Worm (Caenorhabditis elegans) whole organism, late embryonic: ENCODE data around the gene spp-9.

ENCODE experiments used
- F13H6.1 ChIP-seq: sonication (generic microtip); optimal IDR thresholded peaks from 2 replicates; lab custom pipeline; 2016; ENCODE audit warnings: missing genetic modification characterization, missing compliant biosample characterization
- K09A11.1 ChIP-seq: sonication (generic microtip); optimal IDR thresholded peaks from 2 replicates; lab custom pipeline; 2017; ENCODE audit warnings: antibody characterized with exemption, mild to moderate bottlenecking, missing genetic modification characterization, missing compliant biosample characterization; ENCODE audit not compliant: insufficient read depth
- T23F11.4 ChIP-seq: fragments of 200-800 bp; sonication (Bioruptor generic); optimal IDR thresholded peaks from 2 replicates; lab custom pipeline; 2018; ENCODE audit warnings: mild to moderate bottlenecking, missing genetic modification characterization, missing compliant biosample characterization
- Y22D7AL.16 ChIP-seq: sonication (generic microtip); optimal IDR thresholded peaks from 2 replicates; lab custom pipeline; 2016; ENCODE audit warnings: missing genetic modification characterization, missing compliant biosample characterization
- ahr-1 ChIP-seq: sonication (generic microtip); optimal IDR thresholded peaks from 2 replicates; lab custom pipeline; 2016; ENCODE audit warnings: missing genetic modification characterization, missing compliant biosample characterization
- ama-1 ChIP-seq: fragments of 150-350 bp; optimal IDR thresholded peaks from 2 replicates; lab custom pipeline; 2014
- ceh-22 ChIP-seq: sonication (generic microtip); optimal IDR thresholded peaks from 2 replicates; lab custom pipeline; 2017; ENCODE audit warnings: missing biosample characterization, missing genetic modification characterization
- ceh-24 ChIP-seq: sonication (generic microtip); optimal IDR thresholded peaks from 2 replicates; lab custom pipeline; 2016; ENCODE audit warnings: mild to moderate bottlenecking, missing genetic modification characterization, missing compliant biosample characterization
- ceh-31 ChIP-seq: sonication (generic microtip); optimal IDR thresholded peaks from 2 replicates; lab custom pipeline; 2016; ENCODE audit warnings: missing genetic modification characterization, missing compliant biosample characterization
- ceh-45 ChIP-seq: fragments of 200-800 bp; sonication (Bioruptor generic); IDR thresholded peaks from 2 replicates; pipeline ENCODE4 v1.3.6; 2022; ENCODE audit warnings: missing genetic modification reagents, missing genetic modification characterization, missing compliant biosample characterization
- ceh-48 ChIP-seq: sonication (generic microtip); optimal IDR thresholded peaks from 2 replicates; lab custom pipeline; 2016; ENCODE audit warnings: missing genetic modification characterization, inconsistent platforms, missing compliant biosample characterization
- ceh-6 ChIP-seq: fragments of 200-800 bp; sonication (Bioruptor generic); optimal IDR thresholded peaks from 2 replicates; lab custom pipeline; 2018; ENCODE audit warnings: mild to moderate bottlenecking, missing genetic modification characterization, missing compliant biosample characterization
- ceh-9 ChIP-seq: sonication (generic microtip); optimal IDR thresholded peaks from 2 replicates; lab custom pipeline; 2016; ENCODE audit warnings: mild to moderate bottlenecking, missing genetic modification characterization, inconsistent platforms, missing compliant biosample characterization
- dmd-4 ChIP-seq: sonication (generic microtip); optimal IDR thresholded peaks from 2 replicates; lab custom pipeline; 2016; ENCODE audit warnings: borderline replicate concordance, missing genetic modification characterization, missing compliant biosample characterization
- dve-1 ChIP-seq: sonication (generic microtip); optimal IDR thresholded peaks from 2 replicates; lab custom pipeline; 2017; ENCODE audit warnings: antibody characterized with exemption, mild to moderate bottlenecking, missing genetic modification characterization, missing compliant biosample characterization
- elt-4 ChIP-seq: sonication (generic microtip); optimal IDR thresholded peaks from 2 replicates; lab custom pipeline; 2016; ENCODE audit warnings: missing genetic modification characterization, missing compliant biosample characterization
- ets-4 ChIP-seq: sonication (generic microtip); optimal IDR thresholded peaks from 2 replicates; lab custom pipeline; 2016; ENCODE audit warnings: missing genetic modification characterization, missing compliant biosample characterization
- eyg-1 ChIP-seq: sonication (generic microtip); optimal IDR thresholded peaks from 2 replicates; lab custom pipeline; 2016; ENCODE audit warnings: missing genotype, missing genetic modification characterization, missing compliant biosample characterization
- fkh-10 ChIP-seq: fragments of 150-350 bp; optimal IDR thresholded peaks from 2 replicates; lab custom pipeline; 2014; ENCODE audit warnings: missing biosample characterization, missing genetic modification reagents, missing genetic modification characterization
- fkh-6 ChIP-seq: sonication (generic microtip); optimal IDR thresholded peaks from 2 replicates; lab custom pipeline; 2016; ENCODE audit warnings: missing genetic modification characterization, missing compliant biosample characterization
- hlh-8 ChIP-seq: sonication (generic microtip); optimal IDR thresholded peaks from 2 replicates; lab custom pipeline; 2016; ENCODE audit warnings: missing genotype, missing genetic modification characterization, missing compliant biosample characterization
- lim-6 ChIP-seq: sonication (generic microtip); optimal IDR thresholded peaks from 2 replicates; lab custom pipeline; 2016; ENCODE audit warnings: missing genetic modification characterization, missing compliant biosample characterization
- mec-3 ChIP-seq: sonication (generic microtip); optimal IDR thresholded peaks from 2 replicates; lab custom pipeline; 2016; ENCODE audit warnings: borderline replicate concordance, missing genetic modification characterization, missing compliant biosample characterization
- nhr-11 ChIP-seq: fragments of 150-350 bp; optimal IDR thresholded peaks from 2 replicates; lab custom pipeline; 2014; ENCODE audit warnings: missing biosample characterization, missing genetic modification characterization
- nhr-232 ChIP-seq: sonication (generic microtip); optimal IDR thresholded peaks from 2 replicates; lab custom pipeline; 2016; ENCODE audit warnings: missing genetic modification characterization, missing compliant biosample characterization
- pag-3 ChIP-seq: sonication (generic microtip); optimal IDR thresholded peaks from 2 replicates; lab custom pipeline; 2016; ENCODE audit warnings: missing compliant biosample characterization, missing genetic modification characterization, borderline replicate concordance
- pat-9 ChIP-seq: fragments of 200-800 bp; sonication (Bioruptor generic); optimal IDR thresholded peaks from 2 replicates; lab custom pipeline; 2018; ENCODE audit warnings: mild to moderate bottlenecking, missing genetic modification characterization, moderate library complexity, missing compliant biosample characterization
- pax-1 ChIP-seq: fragments of 150-350 bp; optimal IDR thresholded peaks from 2 replicates; lab custom pipeline; 2014; ENCODE audit warnings: missing biosample characterization, missing genetic modification characterization
- pha-2 ChIP-seq: sonication (generic microtip); optimal IDR thresholded peaks from 2 replicates; lab custom pipeline; 2017; ENCODE audit warnings: mild to moderate bottlenecking, missing genetic modification characterization, missing compliant biosample characterization
- pha-4 ChIP-seq: fragments of 150-350 bp; optimal IDR thresholded peaks from 2 replicates; lab custom pipeline; 2018; ENCODE audit warnings: missing biosample characterization, missing genetic modification reagents, missing genetic modification characterization
- pqm-1 ChIP-seq: sonication (generic microtip); optimal IDR thresholded peaks from 2 replicates; lab custom pipeline; 2016; ENCODE audit warnings: missing genetic modification characterization, missing compliant biosample characterization
- ref-2 ChIP-seq: sonication (generic microtip); optimal IDR thresholded peaks from 2 replicates; lab custom pipeline; 2016; ENCODE audit warnings: missing genetic modification characterization, missing compliant biosample characterization
- rnt-1 ChIP-seq: sonication (generic microtip); optimal IDR thresholded peaks from 2 replicates; lab custom pipeline; 2016; ENCODE audit warnings: missing genetic modification characterization, missing compliant biosample characterization
- sdc-2 ChIP-seq: sonication (generic microtip); optimal IDR thresholded peaks from 2 replicates; lab custom pipeline; 2016; ENCODE audit warnings: missing genotype, missing genetic modification characterization, missing compliant biosample characterization
- syd-9 ChIP-seq: sonication (generic microtip); optimal IDR thresholded peaks from 2 replicates; lab custom pipeline; 2016; ENCODE audit warnings: mild to moderate bottlenecking, missing genetic modification characterization, moderate library complexity, missing compliant biosample characterization
- tbx-2 ChIP-seq: sonication (generic microtip); optimal IDR thresholded peaks from 2 replicates; lab custom pipeline; 2016; ENCODE audit warnings: missing genetic modification characterization, missing compliant biosample characterization
- unc-42 ChIP-seq: sonication (generic microtip); optimal IDR thresholded peaks from 2 replicates; lab custom pipeline; 2016; ENCODE audit warnings: missing genotype, missing genetic modification characterization, missing compliant biosample characterization
- unc-55 ChIP-seq: sonication (generic microtip); optimal IDR thresholded peaks from 2 replicates; lab custom pipeline; 2017; ENCODE audit warnings: missing biosample characterization, missing genetic modification reagents, missing genetic modification characterization
- unc-86 ChIP-seq: sonication (generic microtip); optimal IDR thresholded peaks from 2 replicates; lab custom pipeline; 2016; ENCODE audit warnings: missing genetic modification characterization, missing compliant biosample characterization
- ztf-16 ChIP-seq: sonication (generic microtip); optimal IDR thresholded peaks from 2 replicates; lab custom pipeline; 2017; ENCODE audit warnings: missing genetic modification characterization, missing compliant biosample characterization

spp-9 gene

DNA sequence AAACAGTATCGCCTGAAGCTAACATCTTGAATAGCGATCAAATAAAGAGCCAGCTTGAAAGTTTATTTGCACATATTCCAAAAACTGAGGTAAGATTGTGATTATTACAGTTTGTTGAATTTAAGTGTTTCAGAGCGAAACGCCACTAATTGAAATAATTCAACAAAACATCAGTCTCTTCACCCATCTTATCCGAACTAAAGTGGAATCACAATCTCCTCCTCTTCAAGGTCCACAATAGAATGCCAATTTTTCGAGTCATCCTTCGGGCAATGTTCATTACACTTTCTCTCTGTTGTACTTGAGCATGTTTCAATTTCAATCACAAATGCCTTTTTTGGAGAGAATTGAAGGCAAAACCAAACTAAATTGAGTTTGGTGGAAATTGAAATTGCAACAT lies 3.6 kb upstream of the spp-9 start:
- TF ChIP-seq rnt-1 (tag; lab: Kevin White, UChicago), result no peak
- no peak for TF ChIP-seq ceh-6 (GFP tag; lab: Kevin White, UChicago)
- TF ChIP-seq ceh-9 (tag; lab: Kevin White, UChicago), result no peak
- no peak for TF ChIP-seq ref-2
- no peak for TF ChIP-seq fkh-6 (tag; lab: Kevin White, UChicago)
- no peak for TF ChIP-seq hlh-8 (tag; lab: Kevin White, UChicago)
- no peak for TF ChIP-seq dmd-4 (tag; lab: Kevin White, UChicago)
- TF ChIP-seq unc-42, result no peak
- no peak for TF ChIP-seq ama-1 (lab: Kevin White, UChicago)
- TF ChIP-seq pax-1 (tag; lab: Kevin White, UChicago), result no peak
- TF ChIP-seq ets-4 (tag; lab: Kevin White, UChicago), result no peak
- no peak for TF ChIP-seq eyg-1 (tag; lab: Kevin White, UChicago)
- TF ChIP-seq ceh-48, result no peak
- TF ChIP-seq pat-9 (tag; lab: Kevin White, UChicago), result no peak

DNA sequence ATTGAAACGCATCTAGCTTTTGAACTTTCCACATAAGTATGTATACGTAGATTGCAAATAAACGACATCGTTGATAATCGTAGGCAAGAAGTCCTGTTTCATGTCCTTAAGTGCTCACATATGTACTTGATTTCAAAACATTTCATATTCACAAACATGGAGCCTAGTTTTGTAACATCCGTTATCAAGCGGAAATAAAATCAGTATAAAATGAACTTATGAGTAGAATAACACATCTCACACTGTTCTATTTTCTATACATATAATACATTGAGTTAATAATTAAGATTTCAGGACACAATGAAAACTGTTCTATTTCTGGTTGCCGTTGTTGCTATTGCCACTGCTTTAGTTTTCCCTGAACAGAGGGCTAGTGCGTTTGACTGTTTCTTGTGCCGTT lies 2.2 kb downstream of the spp-9 start, which contains the start of gene spp-21:
Gene spp-21, plus strand, starts transcription at position 301 of the 400 bp plus-strand sequence.
- no peak for TF ChIP-seq ama-1 (lab: Kevin White, UChicago)

DNA sequence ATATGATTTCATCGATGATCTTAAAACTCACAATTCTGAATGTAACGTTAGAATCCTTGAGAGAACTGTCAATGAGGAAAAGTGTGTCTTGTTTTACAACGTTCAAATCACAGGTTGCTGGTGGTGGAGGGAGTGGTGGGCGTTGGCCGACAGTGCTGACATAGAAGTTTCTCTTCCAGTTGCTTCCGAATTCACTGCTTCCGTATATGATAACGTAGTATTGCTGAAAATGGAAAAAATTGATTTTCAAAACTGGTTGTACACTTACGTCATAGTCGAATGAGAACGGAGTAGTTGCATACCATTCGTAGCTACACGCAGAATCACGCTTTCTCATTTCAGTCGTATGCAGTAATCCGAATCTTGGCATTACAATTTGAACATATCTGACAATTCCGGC lies 4.3 kb downstream of the spp-9 start:
- TF ChIP-seq eyg-1 (tag; lab: Kevin White, UChicago), result no peak
- no peak for TF ChIP-seq mec-3 (tag; lab: Kevin White, UChicago)
- no peak for TF ChIP-seq ceh-48
- no peak for TF ChIP-seq syd-9 (tag; lab: Kevin White, UChicago)
- TF ChIP-seq ets-4 (tag; lab: Kevin White, UChicago), result no peak
- TF ChIP-seq ceh-24 (tag; lab: Kevin White, UChicago), result no peak
- TF ChIP-seq nhr-232 (tag; lab: Kevin White, UChicago), result no peak
- TF ChIP-seq fkh-10, result no peak
- TF ChIP-seq, all 69 proteins: peak for 0

DNA sequence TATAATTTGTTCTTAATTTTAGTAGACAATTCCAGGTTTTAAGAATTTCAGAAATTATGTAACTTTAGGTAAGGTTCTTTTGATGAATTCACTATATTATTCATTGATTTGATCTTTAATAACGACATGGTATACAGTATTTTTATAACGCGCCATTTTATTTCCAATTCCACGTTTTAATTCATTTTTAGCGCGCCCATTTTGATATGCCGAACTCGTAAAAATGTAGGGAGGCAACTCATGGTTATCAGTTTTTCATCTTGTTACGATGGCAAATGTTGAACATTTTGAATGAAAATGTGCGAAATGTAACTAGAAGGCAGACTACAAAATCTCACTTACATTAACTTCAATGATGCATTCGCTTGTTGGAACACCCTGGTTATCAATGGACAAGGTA lies 11.3 kb downstream of the spp-9 start:
- no peak for TF ChIP-seq dve-1 (tag; lab: Kevin White, UChicago)
- TF ChIP-seq syd-9 (tag; lab: Kevin White, UChicago), result no peak
- TF ChIP-seq pha-4 (tag; lab: Kevin White, UChicago), result no peak
- TF ChIP-seq ztf-16, result no peak
- TF ChIP-seq nhr-11 (tag; lab: Kevin White, UChicago), result no peak
- no peak for TF ChIP-seq ceh-9 (tag; lab: Kevin White, UChicago)
- no peak for TF ChIP-seq ceh-45
- TF ChIP-seq ahr-1, result no peak
- no peak for TF ChIP-seq pag-3 (tag; lab: Kevin White, UChicago)
- no peak for TF ChIP-seq ama-1 (lab: Kevin White, UChicago)
- TF ChIP-seq ets-4 (tag; lab: Kevin White, UChicago), result no peak
- TF ChIP-seq pqm-1 (tag; lab: Kevin White, UChicago), result no peak
- no peak for TF ChIP-seq unc-42
- TF ChIP-seq T23F11.4 (GFP tag; lab: Kevin White, UChicago), result no peak
- TF ChIP-seq pha-2 (tag; lab: Kevin White, UChicago), result no peak
- TF ChIP-seq rnt-1 (tag; lab: Kevin White, UChicago), result no peak
- TF ChIP-seq Y22D7AL.16, result no peak
- TF ChIP-seq pax-1 (tag; lab: Kevin White, UChicago), result no peak
- TF ChIP-seq ceh-31 (tag; lab: Kevin White, UChicago), result no peak
- TF ChIP-seq, all 69 proteins: peak for 0

DNA sequence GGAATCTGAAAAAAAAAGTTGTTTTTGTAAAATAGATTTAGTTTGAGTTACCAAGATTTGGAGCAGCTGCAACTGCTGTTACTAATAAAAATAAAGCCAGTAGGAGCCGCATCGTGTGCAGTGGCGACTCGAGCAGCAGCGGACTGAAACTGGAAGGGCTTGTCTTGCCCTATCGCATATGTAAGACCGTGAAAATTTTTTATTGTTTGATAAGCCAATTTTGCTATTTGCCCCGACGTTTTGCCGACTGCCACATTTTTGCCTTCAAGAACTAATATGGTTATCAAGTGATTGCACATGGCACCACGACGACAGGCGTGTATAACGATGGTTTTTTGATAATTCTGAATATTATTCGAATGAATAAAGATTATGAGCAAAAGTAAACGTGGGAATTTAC lies 12.2 kb downstream of the spp-9 start, which contains the start of gene T25C12.3:
Gene T25C12.3, minus strand, starts transcription at position 262 of the 400 bp plus-strand sequence.
- no peak for TF ChIP-seq unc-86 (tag; lab: Kevin White, UChicago)
- no peak for TF ChIP-seq pha-2 (tag; lab: Kevin White, UChicago)
- no peak for TF ChIP-seq eyg-1 (tag; lab: Kevin White, UChicago)
- no peak for TF ChIP-seq ztf-16
- TF ChIP-seq ceh-45, result no peak
- no peak for TF ChIP-seq dve-1 (tag; lab: Kevin White, UChicago)
- TF ChIP-seq F13H6.1, result no peak
- no peak for TF ChIP-seq ceh-24 (tag; lab: Kevin White, UChicago)
- TF ChIP-seq pha-4 (tag; lab: Kevin White, UChicago), result no peak
- no peak for TF ChIP-seq nhr-232 (tag; lab: Kevin White, UChicago)
- TF ChIP-seq K09A11.1 (tag; lab: Kevin White, UChicago), result no peak
- no peak for TF ChIP-seq ceh-22 (tag; lab: Kevin White, UChicago)
- no peak for TF ChIP-seq ceh-31 (tag; lab: Kevin White, UChicago)
- TF ChIP-seq sdc-2 (tag; lab: Kevin White, UChicago), result no peak
- TF ChIP-seq tbx-2 (tag; lab: Kevin White, UChicago), result no peak
- no peak for TF ChIP-seq unc-55 (GFP tag; lab: Kevin White, UChicago)
- no peak for TF ChIP-seq lim-6 (tag; lab: Kevin White, UChicago)
- no peak for TF ChIP-seq ref-2
- TF ChIP-seq hlh-8 (tag; lab: Kevin White, UChicago), result no peak
- TF ChIP-seq elt-4, result no peak
